Fruit fly (Drosophila melanogaster) whole organism, embryonic: ENCODE data around the gene CG34347.

Experiments
- Blimp-1 ChIP-seq: fragments of 200-800 bp; sonication (Bioruptor generic); optimal IDR thresholded peaks from 3 replicates; lab custom pipeline; 2018; ENCODE audit warnings: missing biosample characterization, missing genetic modification characterization, mild to moderate bottlenecking, moderate library complexity, missing genetic modification reagents
- CG10274 ChIP-seq: fragments of 200-800 bp; sonication (Bioruptor generic); optimal IDR thresholded peaks from 3 replicates; lab custom pipeline; 2017; ENCODE audit warnings: missing biosample characterization, mild to moderate bottlenecking, missing genetic modification characterization
- CG10462 ChIP-seq: fragments of 200-800 bp; sonication (Bioruptor generic); optimal IDR thresholded peaks from 2 replicates; lab custom pipeline; 2016; ENCODE audit warnings: missing biosample characterization, missing genetic modification characterization
- CG11456 ChIP-seq: fragments of 200-800 bp; sonication (Bioruptor generic); IDR thresholded peaks from 3 replicates; pipeline ENCODE4 v1.3.6; 2022; ENCODE audit warnings: missing biosample characterization, missing genetic modification characterization
- CG12071 ChIP-seq: fragments of 200-800 bp; sonication (Bioruptor generic); optimal IDR thresholded peaks from 3 replicates; lab custom pipeline; 2018; ENCODE audit warnings: missing biosample characterization, mild to moderate bottlenecking, missing genetic modification characterization
- CG13624 ChIP-seq: fragments of 200-800 bp; sonication (Bioruptor generic); optimal IDR thresholded peaks from 2 replicates; lab custom pipeline; 2016; ENCODE audit warnings: missing biosample characterization, missing genetic modification characterization
- CG18262 ChIP-seq: fragments of 200-800 bp; optimal IDR thresholded peaks from 3 replicates; lab custom pipeline; 2019; ENCODE audit warnings: missing biosample characterization, mild to moderate bottlenecking, missing genetic modification characterization, moderate library complexity
- CG5953 ChIP-seq: fragments of 200-800 bp; sonication (Bioruptor generic); IDR thresholded peaks from 2 replicates; pipeline ENCODE4 v1.3.6; 2022; ENCODE audit warnings: missing biosample characterization, missing genetic modification characterization
- CG7357 ChIP-seq: fragments of 200-800 bp; sonication (Bioruptor generic); IDR thresholded peaks from 3 replicates; pipeline ENCODE4 v1.3.6; 2022; ENCODE audit warnings: missing biosample characterization, missing genetic modification characterization
- CG7786 ChIP-seq: fragments of 200-800 bp; sonication (Bioruptor generic); optimal IDR thresholded peaks from 2 replicates; lab custom pipeline; 2016; ENCODE audit warnings: missing biosample characterization, missing genetic modification characterization
- CG7928 ChIP-seq: fragments of 200-800 bp; sonication (Bioruptor generic); optimal IDR thresholded peaks from 2 replicates; lab custom pipeline; 2017; ENCODE audit warnings: missing biosample characterization, mild to moderate bottlenecking, missing genetic modification characterization
- CG8281 ChIP-seq: fragments of 200-800 bp; sonication (Bioruptor generic); optimal IDR thresholded peaks from 2 replicates; lab custom pipeline; 2018; ENCODE audit warnings: missing biosample characterization, mild to moderate bottlenecking, missing genetic modification characterization, moderate library complexity
- CG8290 ChIP-seq, 3 experiments: fragments of 200-800 bp; sonication (Bioruptor generic); optimal IDR thresholded peaks; 2 replicates each; lab custom pipeline; 2016 to 2019; ENCODE audit warnings: missing biosample characterization in 3 of 3, missing genetic modification characterization in 3 of 3, mild to moderate bottlenecking in 2 of 3, moderate library complexity in 1 of 3
- Dip2 ChIP-seq: fragments of 200-800 bp; sonication (Bioruptor generic); IDR thresholded peaks from 2 replicates; pipeline ENCODE4 v1.3.6; 2022; ENCODE audit warnings: missing biosample characterization, missing genetic modification characterization
- Doc3 ChIP-seq: fragments of 200-800 bp; sonication (Bioruptor generic); IDR thresholded peaks from 3 replicates; pipeline ENCODE4 v1.3.6; 2022; ENCODE audit warnings: missing biosample characterization, missing genetic modification characterization; ENCODE audit not compliant: partially characterized antibody
- Dp ChIP-seq: fragments of 200-800 bp; sonication (Bioruptor generic); optimal IDR thresholded peaks from 2 replicates; lab custom pipeline; 2018; ENCODE audit warnings: missing biosample characterization, mild to moderate bottlenecking, missing genetic modification characterization, moderate library complexity
- Drgx ChIP-seq: fragments of 200-800 bp; sonication (Bioruptor generic); IDR thresholded peaks from 2 replicates; pipeline ENCODE4 v1.3.6; 2022; ENCODE audit warnings: missing biosample characterization, missing genetic modification characterization
- ERR ChIP-seq: fragments of 200-800 bp; sonication (Bioruptor generic); optimal IDR thresholded peaks from 2 replicates; lab custom pipeline; 2016; ENCODE audit warnings: missing biosample characterization, missing genetic modification characterization
- HHEX ChIP-seq: fragments of 200-800 bp; sonication (Bioruptor generic); optimal IDR thresholded peaks from 3 replicates; lab custom pipeline; 2017; ENCODE audit warnings: missing biosample characterization, mild to moderate bottlenecking, missing genetic modification characterization, missing genetic modification reagents
- Hmr ChIP-seq: fragments of 200-800 bp; sonication (Bioruptor generic); optimal IDR thresholded peaks from 3 replicates; lab custom pipeline; 2017; ENCODE audit warnings: mild to moderate bottlenecking, missing biosample characterization, missing genetic modification reagents, missing genetic modification characterization
- Hsf ChIP-seq: fragments of 200-800 bp; sonication (Bioruptor generic); optimal IDR thresholded peaks from 3 replicates; lab custom pipeline; 2016; ENCODE audit warnings: missing biosample characterization, missing genetic modification characterization
- Jarid2 ChIP-seq: fragments of 200-800 bp; sonication (Bioruptor generic); optimal IDR thresholded peaks from 3 replicates; lab custom pipeline; 2017; ENCODE audit warnings: mild to moderate bottlenecking, missing biosample characterization, missing genetic modification reagents, missing genetic modification characterization
- Med ChIP-seq: fragments of 200-800 bp; sonication (Bioruptor generic); peaks from one replicate; lab custom pipeline; 2016; ENCODE audit warnings: missing biosample characterization, missing genetic modification characterization, mild to moderate bottlenecking, inconsistent platforms, moderate library complexity
- NC2α ChIP-seq: fragments of 200-800 bp; sonication (Bioruptor generic); optimal IDR thresholded peaks from 2 replicates; lab custom pipeline; 2016; ENCODE audit warnings: missing biosample characterization, missing genetic modification characterization
- Nf-YC ChIP-seq: fragments of 200-800 bp; optimal IDR thresholded peaks from 3 replicates; lab custom pipeline; 2019; ENCODE audit warnings: missing biosample characterization, mild to moderate bottlenecking, missing genetic modification characterization, moderate library complexity
- NfI ChIP-seq: fragments of 200-800 bp; sonication (Bioruptor generic); optimal IDR thresholded peaks from 3 replicates; lab custom pipeline; 2018; ENCODE audit warnings: missing biosample characterization, mild to moderate bottlenecking, missing genetic modification characterization, moderate library complexity
- PHDP ChIP-seq: fragments of 200-800 bp; sonication (Bioruptor generic); optimal IDR thresholded peaks from 3 replicates; lab custom pipeline; 2018; ENCODE audit warnings: missing biosample characterization, mild to moderate bottlenecking, missing genetic modification characterization, moderate library complexity
- Scr ChIP-seq: fragments of 200-800 bp; sonication (Bioruptor generic); IDR thresholded peaks from 2 replicates; pipeline ENCODE4 v1.3.6; 2022; ENCODE audit warnings: missing biosample characterization, missing genetic modification characterization; ENCODE audit not compliant: partially characterized antibody
- TFAM ChIP-seq: fragments of 200-800 bp; sonication (Bioruptor generic); optimal IDR thresholded peaks from 2 replicates; lab custom pipeline; 2017; ENCODE audit warnings: missing biosample characterization, missing genetic modification characterization, inconsistent platforms
- Xrp1 ChIP-seq: fragments of 200-800 bp; sonication (Bioruptor generic); IDR thresholded peaks from 2 replicates; pipeline ENCODE4 v1.3.6; 2022; ENCODE audit warnings: missing biosample characterization, missing genetic modification characterization
- YL-1 ChIP-seq: fragments of 200-800 bp; sonication (Bioruptor generic); optimal IDR thresholded peaks from 3 replicates; lab custom pipeline; 2017; ENCODE audit warnings: missing biosample characterization, mild to moderate bottlenecking, missing genetic modification characterization
- az2 ChIP-seq: fragments of 200-800 bp; sonication (Bioruptor generic); optimal IDR thresholded peaks from 3 replicates; lab custom pipeline; 2016; ENCODE audit warnings: missing biosample characterization, missing genetic modification characterization
- bcd ChIP-seq: fragments of 200-800 bp; sonication (Bioruptor generic); optimal IDR thresholded peaks from 2 replicates; lab custom pipeline; 2017; ENCODE audit warnings: missing biosample characterization, mild to moderate bottlenecking, missing genetic modification characterization
- bowl ChIP-seq: fragments of 200-800 bp; sonication (Bioruptor generic); IDR thresholded peaks from 2 replicates; pipeline ENCODE4 v1.3.6; 2022; ENCODE audit warnings: missing biosample characterization, missing genetic modification characterization
- br ChIP-seq: fragments of >200 bp; optimal IDR thresholded peaks from 2 replicates; lab custom pipeline; 2017
- bsh ChIP-seq, 2 experiments: fragments of 200-800 bp; sonication (Bioruptor generic); optimal IDR thresholded peaks; 2 replicates each; lab custom pipeline; 2017 to 2018; ENCODE audit warnings: mild to moderate bottlenecking in 2 of 2, missing biosample characterization in 2 of 2, missing genetic modification characterization in 2 of 2, moderate library complexity in 1 of 2
- disco-r ChIP-seq: fragments of 200-800 bp; sonication (Bioruptor generic); optimal IDR thresholded peaks from 2 replicates; lab custom pipeline; 2016; ENCODE audit warnings: missing biosample characterization, missing genetic modification characterization
- emc ChIP-seq: fragments of 200-800 bp; sonication (Bioruptor generic); optimal IDR thresholded peaks from 2 replicates; lab custom pipeline; 2016; ENCODE audit warnings: missing biosample characterization, missing genetic modification characterization
- en ChIP-seq: fragments of 200-800 bp; sonication (Bioruptor generic); optimal IDR thresholded peaks from 2 replicates; lab custom pipeline; 2016; ENCODE audit warnings: missing biosample characterization, missing genetic modification characterization
- fd64A ChIP-seq: fragments of 200-800 bp; sonication (Bioruptor generic); optimal IDR thresholded peaks from 3 replicates; lab custom pipeline; 2018; ENCODE audit warnings: missing biosample characterization, mild to moderate bottlenecking, missing genetic modification characterization
- gem ChIP-seq: fragments of 200-800 bp; sonication (Bioruptor generic); optimal IDR thresholded peaks from 2 replicates; lab custom pipeline; 2019; ENCODE audit warnings: missing biosample characterization, mild to moderate bottlenecking, missing genetic modification characterization, moderate library complexity
- lab ChIP-seq: fragments of 200-800 bp; sonication (Bioruptor generic); optimal IDR thresholded peaks from 3 replicates; lab custom pipeline; 2017; ENCODE audit warnings: missing biosample characterization, missing genetic modification characterization, mild to moderate bottlenecking, moderate library complexity, missing genetic modification reagents
- mirr ChIP-seq: fragments of 200-800 bp; sonication (Bioruptor generic); optimal IDR thresholded peaks from 3 replicates; lab custom pipeline; 2018; ENCODE audit warnings: missing biosample characterization, mild to moderate bottlenecking, missing genetic modification characterization
- nom ChIP-seq: fragments of 200-800 bp; sonication (Bioruptor generic); optimal IDR thresholded peaks from 2 replicates; lab custom pipeline; 2017; ENCODE audit warnings: missing biosample characterization, missing genetic modification characterization, mild to moderate bottlenecking, moderate library complexity, missing genetic modification reagents
- org-1 ChIP-seq: fragments of 200-800 bp; sonication (Bioruptor generic); optimal IDR thresholded peaks from 2 replicates; lab custom pipeline; 2017; ENCODE audit warnings: missing biosample characterization, missing genetic modification characterization
- peb ChIP-seq: fragments of 200-800 bp; sonication (Bioruptor generic); IDR thresholded peaks from 2 replicates; pipeline ENCODE4 v1.3.6; 2022; ENCODE audit warnings: missing biosample characterization, missing genetic modification characterization
- row ChIP-seq: fragments of 200-800 bp; sonication (Bioruptor generic); IDR thresholded peaks from 3 replicates; pipeline ENCODE4 v1.3.6; 2022; ENCODE audit warnings: missing biosample characterization, missing genetic modification characterization
- run ChIP-seq: fragments of 200-800 bp; sonication (Bioruptor generic); optimal IDR thresholded peaks from 3 replicates; lab custom pipeline; 2018; ENCODE audit warnings: missing biosample characterization, mild to moderate bottlenecking, missing genetic modification characterization
- sc ChIP-seq, 3 experiments: fragments of >200 bp in 2 of 3; fragments of 200-800 bp in 1 of 3; sonication (Bioruptor generic) in 1 of 3; optimal IDR thresholded peaks; 2 replicates in 2 of 3; 3 replicates in 1 of 3; lab custom pipeline; 2017; ENCODE audit warnings: mild to moderate bottlenecking in 1 of 3, missing biosample characterization in 1 of 3, missing genetic modification characterization in 1 of 3, missing genetic modification reagents in 1 of 3
- stc ChIP-seq: fragments of 200-800 bp; sonication (Bioruptor generic); IDR thresholded peaks from 2 replicates; pipeline ENCODE4 v1.3.6; 2022; ENCODE audit warnings: missing biosample characterization, missing genetic modification characterization
- wor ChIP-seq: fragments of 200-800 bp; sonication (Bioruptor generic); IDR thresholded peaks from 2 replicates; pipeline ENCODE4 v1.3.6; 2022; ENCODE audit warnings: missing biosample characterization, missing genetic modification characterization

CG34347 gene

DNA sequence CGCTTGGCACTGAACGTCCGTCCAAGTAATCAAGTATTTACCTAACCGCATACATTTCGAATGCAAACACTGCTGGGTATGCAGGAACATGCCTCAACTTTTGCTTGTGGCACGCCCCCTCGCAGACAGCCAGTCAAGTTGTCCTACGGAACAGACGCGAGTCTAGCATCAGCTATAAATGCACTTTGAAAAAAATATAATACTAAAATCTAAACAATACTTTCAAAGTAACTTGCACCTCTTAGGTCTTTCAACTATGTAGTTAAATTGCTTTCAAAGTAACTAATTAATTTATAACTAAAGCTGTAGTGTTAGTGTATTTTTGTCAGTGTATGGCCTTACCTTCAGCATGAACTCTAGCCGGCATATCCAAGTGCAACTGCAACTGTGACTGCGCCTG is 18.9 kb downstream of the CG34347 start:
- TF ChIP-seq CG10462 (no peak), bsh (GFP tag; optimal IDR thresholded peaks at IDR 0.05; lab: Kevin White, UChicago) (peak in 1 of 2 experiments; percentile 65), NfI (no peak), disco-r (GFP tag; lab: Kevin White, UChicago) (no peak), Med (GFP tag; lab: Kevin White, UChicago) (peak; percentile 56), TFAM (no peak), Drgx (GFP tag; lab: Robert Waterston, UW) (peak; percentile 72), CG7928 (no peak), run (tag; lab: Kevin White, UChicago) (no peak), br (no peak), nom (GFP tag; lab: Kevin White, UChicago) (peak; percentile 77), ERR (GFP tag; lab: Kevin White, UChicago) (no peak), CG10274 (GFP tag; lab: Kevin White, UChicago) (no peak), Hmr (no peak), gem (peak; percentile 2), Doc3 (GFP tag; lab: Robert Waterston, UW) (no peak), Xrp1 (peak; percentile 21; the same call in 1 of the 2 replicates)
- TF ChIP-seq, all 482 proteins: peak for 6

DNA sequence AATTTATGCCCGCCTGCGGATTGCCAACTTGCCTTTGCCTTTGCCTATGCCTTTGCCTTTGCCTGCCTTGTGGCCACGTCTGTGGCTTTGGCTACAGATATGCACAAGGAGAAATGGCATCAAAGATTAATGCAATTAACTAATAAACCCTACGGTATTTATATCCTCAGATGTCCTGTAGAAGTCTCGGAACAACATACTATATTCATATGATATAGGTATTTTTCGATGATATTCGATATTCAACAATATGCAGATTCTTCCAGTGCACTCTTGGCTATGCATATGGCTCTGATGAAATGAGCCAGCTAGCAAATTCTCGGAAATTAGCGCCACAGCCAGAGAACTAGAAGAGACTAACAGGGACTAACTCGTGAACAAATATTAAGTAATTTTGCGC is 25.3 kb downstream of the CG34347 start:
- no peak for TF ChIP-seq NC2α (GFP tag; lab: Kevin White, UChicago)
- TF ChIP-seq en (GFP tag; lab: Kevin White, UChicago): no peak
- no peak for TF ChIP-seq YL-1 (GFP tag; lab: Kevin White, UChicago)
- no peak for TF ChIP-seq Scr (GFP tag; lab: Robert Waterston, UW)
- TF ChIP-seq Nf-YC (tag; lab: Kevin White, UChicago): no peak
- no peak for TF ChIP-seq sc (optimal IDR thresholded peaks at IDR 0.05; lab: Kevin White, UChicago)
- no peak for TF ChIP-seq sc (GFP tag; optimal IDR thresholded peaks at IDR 0.05; lab: Kevin White, UChicago)
- no peak for TF ChIP-seq CG12071 (GFP tag; lab: Kevin White, UChicago)
- TF ChIP-seq Jarid2: no peak
- no peak for TF ChIP-seq CG13624 (GFP tag; lab: Kevin White, UChicago)
- TF ChIP-seq Hsf (GFP tag; lab: Kevin White, UChicago): no peak
- no peak for TF ChIP-seq HHEX
- TF ChIP-seq bcd: no peak
- TF ChIP-seq emc: no peak
- TF ChIP-seq lab: peak; percentile 23
- no peak for TF ChIP-seq Dp (GFP tag; lab: Kevin White, UChicago)
- no peak for TF ChIP-seq az2
- no peak for TF ChIP-seq Blimp-1
- TF ChIP-seq row (GFP tag; lab: Robert Waterston, UW): peak; percentile 16; the same call in 1 of the 3 replicates
- TF ChIP-seq peb (GFP tag; lab: Robert Waterston, UW): no peak
- TF ChIP-seq CG7786: no peak
- TF ChIP-seq CG8290 (GFP tag; optimal IDR thresholded peaks at IDR 0.05; lab: Kevin White, UChicago): no peak
- TF ChIP-seq CG8290 (tag; optimal IDR thresholded peaks at IDR 0.05; lab: Kevin White, UChicago): peak in 1 of 2 experiments; percentile 8
- TF ChIP-seq Dip2 (GFP tag; lab: Robert Waterston, UW): no peak
- no peak for TF ChIP-seq org-1 (GFP tag; lab: Kevin White, UChicago)
- peak; percentile 30 for TF ChIP-seq nom (GFP tag; lab: Kevin White, UChicago)
- TF ChIP-seq mirr (GFP tag; lab: Kevin White, UChicago): no peak
- TF ChIP-seq stc: no peak
- TF ChIP-seq PHDP (tag; lab: Kevin White, UChicago): no peak
- TF ChIP-seq fd64A (GFP tag; lab: Kevin White, UChicago): no peak
- TF ChIP-seq CG7357: no peak
- no peak for TF ChIP-seq bowl (GFP tag; lab: Robert Waterston, UW)
- TF ChIP-seq wor: no peak
- TF ChIP-seq CG8281 (tag; lab: Kevin White, UChicago): no peak
- TF ChIP-seq CG5953 (GFP tag; lab: Robert Waterston, UW): no peak
- no peak for TF ChIP-seq CG18262
- no peak for TF ChIP-seq CG11456 (GFP tag; lab: Robert Waterston, UW)
